Fruit fly (Drosophila melanogaster) whole organism, embryonic: ENCODE data around the gene Ugt35E2.

Experiments used
- Ada2b ChIP-seq: fragments of 200-800 bp; sonication (Bioruptor generic); IDR thresholded peaks from 2 replicates; pipeline ENCODE4 v1.3.6; 2022; ENCODE audit warnings: missing biosample characterization, missing genetic modification characterization
- CG14667 ChIP-seq: fragments of 200-800 bp; sonication (Bioruptor generic); IDR thresholded peaks from 2 replicates; pipeline ENCODE4 v1.3.6; 2022; ENCODE audit warnings: missing biosample characterization, missing genetic modification characterization
- CG15073 ChIP-seq: fragments of 200-800 bp; sonication (Bioruptor generic); optimal IDR thresholded peaks from 2 replicates; lab custom pipeline; 2016; ENCODE audit warnings: missing biosample characterization, missing genetic modification characterization
- CG15479 ChIP-seq: fragments of 200-800 bp; sonication (Bioruptor generic); optimal IDR thresholded peaks from 3 replicates; lab custom pipeline; 2019; ENCODE audit warnings: missing biosample characterization, mild to moderate bottlenecking, missing genetic modification characterization, moderate library complexity
- CG18764 ChIP-seq: fragments of 200-800 bp; sonication (Bioruptor generic); optimal IDR thresholded peaks from 3 replicates; lab custom pipeline; 2016; ENCODE audit warnings: missing biosample characterization, missing genetic modification characterization
- CG9932 ChIP-seq: fragments of 200-800 bp; sonication (Bioruptor generic); IDR thresholded peaks from 2 replicates; pipeline ENCODE4 v1.3.6; 2022; ENCODE audit warnings: missing biosample characterization, missing genetic modification characterization
- NC2α ChIP-seq: fragments of 200-800 bp; sonication (Bioruptor generic); optimal IDR thresholded peaks from 2 replicates; lab custom pipeline; 2016; ENCODE audit warnings: missing biosample characterization, missing genetic modification characterization
- Nf-YC ChIP-seq: fragments of 200-800 bp; optimal IDR thresholded peaks from 3 replicates; lab custom pipeline; 2019; ENCODE audit warnings: missing biosample characterization, mild to moderate bottlenecking, missing genetic modification characterization, moderate library complexity
- ase ChIP-seq: fragments of 200-800 bp; sonication (Bioruptor generic); IDR thresholded peaks from 3 replicates; pipeline ENCODE4 v1.3.6; 2022; ENCODE audit warnings: missing biosample characterization, missing genetic modification characterization
- croc ChIP-seq: fragments of 200-800 bp; sonication (Bioruptor generic); conservative IDR thresholded peaks from 3 replicates; pipeline ENCODE4 v1.3.6; 2022; ENCODE audit warnings: missing biosample characterization, missing genetic modification characterization
- h ChIP-seq: fragments of >200 bp; optimal IDR thresholded peaks from 2 replicates; lab custom pipeline; 2017
- ttk ChIP-seq: fragments of 200-800 bp; sonication (Bioruptor generic); IDR thresholded peaks from 2 replicates; pipeline ENCODE4 v2.1.2; 2022; ENCODE audit warnings: missing biosample characterization, missing genetic modification characterization

dm6 chr3R:11200042-11200884, 32.5 kb upstream of the Ugt35E2 start:
- TF ChIP-seq Nf-YC (no peak), croc (GFP tag; lab: Robert Waterston, UW) (no peak), h (lab: Kevin White, UChicago) (no peak), ase (GFP tag; lab: Robert Waterston, UW) (no peak), CG18764 (GFP tag; lab: Kevin White, UChicago) (no peak), ttk (GFP tag; lab: Robert Waterston, UW) (no peak), Ada2b (GFP tag; lab: Robert Waterston, UW) (no peak), CG14667 (GFP tag; lab: Robert Waterston, UW) (no peak), CG9932 (GFP tag; lab: Robert Waterston, UW) (no peak), NC2α (GFP tag; lab: Kevin White, UChicago) (no peak), CG15479 (no peak), CG15073 (no peak)
